Fruit fly (Drosophila melanogaster) whole organism, embryonic: ENCODE results near the gene Rtc1.

ENCODE experiments used
- Antp ChIP-seq: fragments of 200-800 bp; sonication (Bioruptor generic); optimal IDR thresholded peaks from 3 replicates; lab custom pipeline; 2016; ENCODE audit warnings: missing biosample characterization, missing genetic modification characterization
- CG11085 ChIP-seq: fragments of 200-800 bp; sonication (Bioruptor generic); IDR thresholded peaks from 2 replicates; pipeline ENCODE4 v1.3.6; 2022; ENCODE audit warnings: missing biosample characterization, missing genetic modification characterization
- CG13424 ChIP-seq: fragments of 200-800 bp; sonication (Bioruptor generic); optimal IDR thresholded peaks from 2 replicates; lab custom pipeline; 2019; ENCODE audit warnings: missing biosample characterization, mild to moderate bottlenecking, missing genetic modification characterization, moderate library complexity
- CG13775 ChIP-seq: fragments of 200-800 bp; sonication (Bioruptor generic); optimal IDR thresholded peaks from 3 replicates; lab custom pipeline; 2017; ENCODE audit warnings: missing biosample characterization, mild to moderate bottlenecking, missing genetic modification characterization
- CG13894 ChIP-seq: fragments of 200-800 bp; sonication (Bioruptor generic); optimal IDR thresholded peaks from 3 replicates; lab custom pipeline; 2018; ENCODE audit warnings: missing biosample characterization, mild to moderate bottlenecking, missing genetic modification characterization, moderate library complexity
- CG14965 ChIP-seq: fragments of 200-800 bp; sonication (Bioruptor generic); optimal IDR thresholded peaks from 2 replicates; lab custom pipeline; 2016; ENCODE audit warnings: missing biosample characterization, missing genetic modification characterization, borderline replicate concordance
- CG17328 ChIP-seq: fragments of 200-800 bp; sonication (Bioruptor generic); IDR thresholded peaks from 2 replicates; pipeline ENCODE4 v1.3.6; 2022; ENCODE audit warnings: missing biosample characterization, missing genetic modification characterization
- CG17612 ChIP-seq: fragments of 200-800 bp; sonication (Bioruptor generic); IDR thresholded peaks from 2 replicates; pipeline ENCODE4 v1.3.6; 2022; ENCODE audit warnings: missing biosample characterization, missing genetic modification characterization
- CG18764 ChIP-seq: fragments of 200-800 bp; sonication (Bioruptor generic); optimal IDR thresholded peaks from 3 replicates; lab custom pipeline; 2016; ENCODE audit warnings: missing biosample characterization, missing genetic modification characterization
- CG30403 ChIP-seq: fragments of 200-800 bp; sonication (Bioruptor generic); optimal IDR thresholded peaks from 3 replicates; lab custom pipeline; 2016; ENCODE audit warnings: missing biosample characterization, missing genetic modification characterization
- CG3163 ChIP-seq: fragments of 200-800 bp; sonication (Bioruptor generic); optimal IDR thresholded peaks from 3 replicates; lab custom pipeline; 2016; ENCODE audit warnings: missing biosample characterization, missing genetic modification characterization
- CG4617 ChIP-seq: fragments of 200-800 bp; sonication (Bioruptor generic); optimal IDR thresholded peaks from 3 replicates; lab custom pipeline; 2016; ENCODE audit warnings: missing biosample characterization, missing genetic modification characterization, borderline replicate concordance
- CG6272 ChIP-seq: fragments of 200-800 bp; sonication (Bioruptor generic); IDR thresholded peaks from 2 replicates; pipeline ENCODE4 v1.3.6; 2022; ENCODE audit warnings: missing biosample characterization, missing genetic modification characterization
- CG7839 ChIP-seq: fragments of 200-800 bp; sonication (Bioruptor generic); optimal IDR thresholded peaks from 3 replicates; lab custom pipeline; 2018; ENCODE audit warnings: missing biosample characterization, mild to moderate bottlenecking, missing genetic modification characterization, moderate library complexity
- CG7963 ChIP-seq: fragments of 200-800 bp; sonication (Bioruptor generic); IDR thresholded peaks from 3 replicates; pipeline ENCODE4 v1.3.6; 2022; ENCODE audit warnings: missing biosample characterization, missing genetic modification characterization; ENCODE audit not compliant: partially characterized antibody
- CG8388 ChIP-seq: fragments of 200-800 bp; sonication (Bioruptor generic); optimal IDR thresholded peaks from 2 replicates; lab custom pipeline; 2019; ENCODE audit warnings: missing biosample characterization, mild to moderate bottlenecking, missing genetic modification characterization, moderate library complexity
- CG9437 ChIP-seq: fragments of 200-800 bp; sonication (Bioruptor generic); optimal IDR thresholded peaks from 2 replicates; lab custom pipeline; 2018; ENCODE audit warnings: missing biosample characterization, mild to moderate bottlenecking, missing genetic modification characterization
- CG9609 ChIP-seq: fragments of 200-800 bp; sonication (Bioruptor generic); optimal IDR thresholded peaks from 3 replicates; lab custom pipeline; 2016; ENCODE audit warnings: missing biosample characterization, missing genetic modification characterization
- CG9932 ChIP-seq: fragments of 200-800 bp; sonication (Bioruptor generic); IDR thresholded peaks from 2 replicates; pipeline ENCODE4 v1.3.6; 2022; ENCODE audit warnings: missing biosample characterization, missing genetic modification characterization
- CTCF ChIP-seq: fragments of 200-800 bp; sonication (Bioruptor generic); optimal IDR thresholded peaks from 2 replicates; lab custom pipeline; 2017; ENCODE audit warnings: missing biosample characterization, mild to moderate bottlenecking, missing genetic modification characterization, moderate library complexity
- CrebB ChIP-seq: fragments of 200-800 bp; sonication (Bioruptor generic); optimal IDR thresholded peaks from 3 replicates; lab custom pipeline; 2018; ENCODE audit warnings: missing biosample characterization, mild to moderate bottlenecking, missing genetic modification characterization
- D19B ChIP-seq: fragments of 200-800 bp; sonication (Bioruptor generic); optimal IDR thresholded peaks from 2 replicates; lab custom pipeline; 2017; ENCODE audit warnings: missing biosample characterization, mild to moderate bottlenecking, missing genetic modification characterization
- HLH3B ChIP-seq: fragments of 200-800 bp; sonication (Bioruptor generic); IDR thresholded peaks from 2 replicates; pipeline ENCODE4 v1.3.6; 2022; ENCODE audit warnings: missing biosample characterization, missing genetic modification characterization
- HmgZ ChIP-seq: fragments of 200-800 bp; sonication (Bioruptor generic); optimal IDR thresholded peaks from 2 replicates; lab custom pipeline; 2018; ENCODE audit warnings: missing biosample characterization, mild to moderate bottlenecking, missing genetic modification characterization
- Hr78 ChIP-seq, 2 experiments: fragments of 200-800 bp in 1 of 2; fragments of >200 bp in 1 of 2; sonication (Bioruptor generic) in 1 of 2; optimal IDR thresholded peaks; 2 replicates each; lab custom pipeline; 2017 to 2019; ENCODE audit warnings: missing biosample characterization in 2 of 2, missing genetic modification characterization in 2 of 2, mild to moderate bottlenecking in 1 of 2, moderate library complexity in 1 of 2
- Mad ChIP-seq: fragments of 200-800 bp; sonication (Bioruptor generic); optimal IDR thresholded peaks from 2 replicates; lab custom pipeline; 2016; ENCODE audit warnings: missing biosample characterization, missing genetic modification characterization
- Mrtf ChIP-seq: fragments of 200-800 bp; sonication (Bioruptor generic); IDR thresholded peaks from 3 replicates; pipeline ENCODE4 v1.3.6; 2022; ENCODE audit warnings: missing biosample characterization, missing genetic modification characterization
- Optix ChIP-seq: fragments of 200-800 bp; sonication (Bioruptor generic); IDR thresholded peaks from 3 replicates; pipeline ENCODE4 v1.3.6; 2022; ENCODE audit warnings: missing biosample characterization, missing genetic modification characterization
- Rx ChIP-seq: fragments of 200-800 bp; sonication (Bioruptor generic); IDR thresholded peaks from 2 replicates; pipeline ENCODE4 v1.3.6; 2022; ENCODE audit warnings: missing biosample characterization, missing genetic modification characterization
- Ssrp ChIP-seq: fragments of 200-800 bp; sonication (Bioruptor generic); optimal IDR thresholded peaks from 2 replicates; lab custom pipeline; 2018; ENCODE audit warnings: missing biosample characterization, mild to moderate bottlenecking, missing genetic modification characterization, moderate library complexity
- ash1 ChIP-seq: fragments of 200-800 bp; sonication (Bioruptor generic); optimal IDR thresholded peaks from 2 replicates; lab custom pipeline; 2018; ENCODE audit warnings: missing biosample characterization, mild to moderate bottlenecking, missing genetic modification characterization
- bsh ChIP-seq, 2 experiments: fragments of 200-800 bp; sonication (Bioruptor generic); optimal IDR thresholded peaks; 2 replicates each; lab custom pipeline; 2017 to 2018; ENCODE audit warnings: mild to moderate bottlenecking in 2 of 2, missing biosample characterization in 2 of 2, missing genetic modification characterization in 2 of 2, moderate library complexity in 1 of 2
- cad ChIP-seq: fragments of >200 bp; optimal IDR thresholded peaks from 2 replicates; lab custom pipeline; 2017; ENCODE audit warnings: missing biosample characterization, missing genetic modification characterization
- cato ChIP-seq: fragments of 200-800 bp; sonication (Bioruptor generic); optimal IDR thresholded peaks from 2 replicates; lab custom pipeline; 2016; ENCODE audit warnings: missing biosample characterization, missing genetic modification characterization, borderline replicate concordance
- corto ChIP-seq: fragments of 200-800 bp; sonication (Bioruptor generic); optimal IDR thresholded peaks from 2 replicates; lab custom pipeline; 2016; ENCODE audit warnings: missing biosample characterization, mild to moderate bottlenecking, missing genetic modification characterization, moderate library complexity
- dysf ChIP-seq: fragments of 200-800 bp; sonication (Bioruptor generic); IDR thresholded peaks from 3 replicates; pipeline ENCODE4 v1.3.6; 2022; ENCODE audit warnings: missing biosample characterization, missing genetic modification characterization
- fd64A ChIP-seq: fragments of 200-800 bp; sonication (Bioruptor generic); optimal IDR thresholded peaks from 3 replicates; lab custom pipeline; 2018; ENCODE audit warnings: missing biosample characterization, mild to moderate bottlenecking, missing genetic modification characterization
- grau ChIP-seq: fragments of 200-800 bp; optimal IDR thresholded peaks from 3 replicates; lab custom pipeline; 2019; ENCODE audit warnings: missing biosample characterization, mild to moderate bottlenecking, missing genetic modification characterization, moderate library complexity
- h ChIP-seq: fragments of >200 bp; optimal IDR thresholded peaks from 2 replicates; lab custom pipeline; 2017
- ind ChIP-seq: fragments of 200-800 bp; sonication (Bioruptor generic); optimal IDR thresholded peaks from 3 replicates; lab custom pipeline; 2016; ENCODE audit warnings: missing biosample characterization, missing genetic modification characterization
- kni ChIP-seq: fragments of 200-800 bp; sonication (Bioruptor generic); optimal IDR thresholded peaks from 3 replicates; lab custom pipeline; 2017; ENCODE audit warnings: mild to moderate bottlenecking, missing biosample characterization, missing genetic modification reagents, missing genetic modification characterization
- mirr ChIP-seq: fragments of 200-800 bp; sonication (Bioruptor generic); optimal IDR thresholded peaks from 3 replicates; lab custom pipeline; 2018; ENCODE audit warnings: missing biosample characterization, mild to moderate bottlenecking, missing genetic modification characterization
- odd ChIP-seq: fragments of 200-800 bp; sonication (Bioruptor generic); optimal IDR thresholded peaks from 2 replicates; lab custom pipeline; 2017; ENCODE audit warnings: missing biosample characterization, mild to moderate bottlenecking, missing genetic modification characterization
- pho ChIP-seq: fragments of 200-800 bp; sonication (Bioruptor generic); optimal IDR thresholded peaks from 2 replicates; lab custom pipeline; 2016; ENCODE audit warnings: missing biosample characterization, missing genetic modification characterization
- prd ChIP-seq, 3 experiments: fragments of >200 bp in 2 of 3; fragments of 200-800 bp in 1 of 3; sonication (Bioruptor generic) in 1 of 3; optimal IDR thresholded peaks in 2 of 3; IDR thresholded peaks in 1 of 3; 2 replicates in 2 of 3; 3 replicates in 1 of 3; pipeline versions ENCODE4 v1.3.6 to Lab custom; 2017 to 2022; ENCODE audit warnings: missing biosample characterization in 1 of 3, missing genetic modification characterization in 1 of 3
- pum ChIP-seq: fragments of 200-800 bp; sonication (Bioruptor generic); optimal IDR thresholded peaks from 2 replicates; lab custom pipeline; 2016; ENCODE audit warnings: missing biosample characterization, missing genetic modification characterization
- schlank ChIP-seq: fragments of 200-800 bp; sonication (Bioruptor generic); optimal IDR thresholded peaks from 2 replicates; lab custom pipeline; 2018; ENCODE audit warnings: missing biosample characterization, mild to moderate bottlenecking, missing genetic modification characterization
- slou ChIP-seq: fragments of 200-800 bp; sonication (Bioruptor generic); optimal IDR thresholded peaks from 3 replicates; lab custom pipeline; 2016; ENCODE audit warnings: missing biosample characterization, missing genetic modification characterization
- so ChIP-seq: fragments of 200-800 bp; sonication (Bioruptor generic); IDR thresholded peaks from 3 replicates; pipeline ENCODE4 v1.3.6; 2022; ENCODE audit warnings: missing biosample characterization, missing genetic modification characterization
- yki ChIP-seq: fragments of >200 bp; optimal IDR thresholded peaks from 3 replicates; lab custom pipeline; 2018
- zf30C ChIP-seq: fragments of 200-800 bp; sonication (Bioruptor generic); optimal IDR thresholded peaks from 3 replicates; lab custom pipeline; 2018; ENCODE audit warnings: missing biosample characterization, mild to moderate bottlenecking, missing genetic modification characterization

Gene Rtc1

DNA sequence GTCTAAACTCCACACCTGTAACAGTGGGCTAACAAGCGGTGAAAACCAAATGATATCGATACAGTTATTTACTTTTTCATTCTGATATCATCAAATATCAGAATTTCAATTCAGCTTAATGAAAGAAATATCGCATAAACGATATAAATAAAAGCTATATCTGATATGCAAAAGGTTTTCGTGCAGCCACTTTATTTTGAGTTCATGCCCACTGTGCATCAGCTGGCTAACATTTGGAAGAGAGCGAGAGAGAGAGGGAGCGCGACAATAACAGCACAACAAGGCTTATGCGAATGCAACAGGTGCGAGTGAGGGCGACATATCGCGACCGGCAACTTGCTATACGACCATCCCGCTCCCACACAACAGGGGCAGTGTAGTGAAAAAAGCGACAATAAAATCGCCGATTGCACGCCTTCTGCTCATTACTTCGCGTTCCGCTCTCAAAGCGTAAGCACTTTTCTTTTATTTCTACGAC lies 17.5 kb upstream of the Rtc1 start, which contains the start of gene CG11151 (continued):
- peak; percentile 86 for TF ChIP-seq CG4617 (GFP tag; lab: Kevin White, UChicago)
- peak; percentile 94 for TF ChIP-seq CG9932 (GFP tag; lab: Robert Waterston, UW)
- TF ChIP-seq CTCF (GFP tag; lab: Kevin White, UChicago): peak; percentile 70
- peak; percentile 91 for TF ChIP-seq CG9437 (GFP tag; lab: Kevin White, UChicago)
- peak; percentile 90 for TF ChIP-seq D19B
- peak; percentile 90 for TF ChIP-seq CG17612 (GFP tag; lab: Robert Waterston, UW)
- peak; percentile 96 for TF ChIP-seq CG8388 (GFP tag; lab: Kevin White, UChicago)
- TF ChIP-seq CG30403 (GFP tag; lab: Kevin White, UChicago): peak; percentile 97
- peak; percentile 98 for TF ChIP-seq CG9609 (GFP tag; lab: Kevin White, UChicago)
- peak; percentile 88 for TF ChIP-seq CG3163 (GFP tag; lab: Kevin White, UChicago)
- peak; percentile 87 for TF ChIP-seq fd64A (GFP tag; lab: Kevin White, UChicago)
- peak; percentile 95 for TF ChIP-seq mirr (GFP tag; lab: Kevin White, UChicago)
- TF ChIP-seq CG13894 (tag; lab: Kevin White, UChicago): peak; percentile 97
- TF ChIP-seq CG6272: peak; percentile 92
- peak; percentile 94 for TF ChIP-seq CG18764 (GFP tag; lab: Kevin White, UChicago)
- TF ChIP-seq cad (GFP tag; lab: Kevin White, UChicago): no peak
- peak; percentile 32 for TF ChIP-seq zf30C (GFP tag; lab: Kevin White, UChicago)
- TF ChIP-seq Antp (GFP tag; lab: Kevin White, UChicago): peak; percentile 98
- TF ChIP-seq h (lab: Kevin White, UChicago): no peak
- peak; percentile 94 for TF ChIP-seq odd
- peak; percentile 70 for TF ChIP-seq CG14965 (GFP tag; lab: Kevin White, UChicago)
- peak; percentile 96 to 98 for TF ChIP-seq bsh (GFP tag; optimal IDR thresholded peaks at IDR 0.05; lab: Kevin White, UChicago)
- peak; percentile 97 for TF ChIP-seq CG13424 (tag; lab: Kevin White, UChicago)
- peak; percentile 95 for TF ChIP-seq Mad (GFP tag; lab: Kevin White, UChicago)
- TF ChIP-seq CG7963: peak; percentile 50; the same call in 2 of the 3 replicates
- peak; percentile 96 for TF ChIP-seq Ssrp (tag; lab: Kevin White, UChicago)
- TF ChIP-seq pum: peak; percentile 97
- TF ChIP-seq CG11085 (GFP tag; lab: Robert Waterston, UW): peak; percentile 92
- TF ChIP-seq ind (GFP tag; lab: Kevin White, UChicago): peak; percentile 96
- TF ChIP-seq CG7839 (tag; lab: Kevin White, UChicago): peak; percentile 98
- TF ChIP-seq Rx (GFP tag; lab: Robert Waterston, UW): peak; percentile 93
- peak; percentile 97 for TF ChIP-seq pho
- TF ChIP-seq slou (GFP tag; lab: Kevin White, UChicago): peak; percentile 92
- TF ChIP-seq dysf (GFP tag; lab: Robert Waterston, UW): peak; percentile 96
- TF ChIP-seq HmgZ (tag; lab: Kevin White, UChicago): peak; percentile 97
- peak; percentile 91 for TF ChIP-seq Optix
- TF ChIP-seq cato (GFP tag; lab: Kevin White, UChicago): peak; percentile 90
- peak; percentile 95 for TF ChIP-seq HLH3B (GFP tag; lab: Robert Waterston, UW)
- TF ChIP-seq yki: no peak
- peak; percentile 96 for TF ChIP-seq CrebB
- peak; percentile 82 for TF ChIP-seq ash1 (GFP tag; lab: Kevin White, UChicago)
- TF ChIP-seq schlank (tag; lab: Kevin White, UChicago): peak; percentile 96
- peak; percentile 93 for TF ChIP-seq Mrtf (GFP tag; lab: Robert Waterston, UW)
- peak; percentile 96 for TF ChIP-seq so (GFP tag; lab: Robert Waterston, UW)
- peak in 1 of 2 experiments; percentile 69 for TF ChIP-seq Hr78 (GFP tag; optimal IDR thresholded peaks at IDR 0.05; lab: Kevin White, UChicago)
- TF ChIP-seq CG13775: peak; percentile 95
- peak; percentile 83 for TF ChIP-seq kni (GFP tag; lab: Kevin White, UChicago)
- TF ChIP-seq corto (GFP tag; lab: Kevin White, UChicago): peak; percentile 86
- TF ChIP-seq grau (tag; lab: Kevin White, UChicago): peak; percentile 96
- TF ChIP-seq prd (optimal IDR thresholded peaks at IDR 0.05; lab: Kevin White, UChicago): no peak
- TF ChIP-seq prd (GFP tag; IDR thresholded peaks at IDR 0.05; lab: Robert Waterston, UW): peak; percentile 97
- TF ChIP-seq CG17328: peak; percentile 96
